Worm (Caenorhabditis elegans) whole organism, mixed stage, embryonic: Measurements from ENCODE around the gene fbxa-45.

Experiments
- bed-3 ChIP-seq: fragments of 200-800 bp; sonication (Bioruptor generic); optimal IDR thresholded peaks from 3 replicates; lab custom pipeline; 2018; ENCODE audit warnings: mild to moderate bottlenecking, missing genetic modification characterization, moderate library complexity, missing compliant biosample characterization
- blmp-1 ChIP-seq: fragments of 150-350 bp; optimal IDR thresholded peaks from 2 replicates; lab custom pipeline; 2014; ENCODE audit warnings: missing biosample characterization, missing genetic modification characterization
- ceh-43 ChIP-seq: fragments of 200-800 bp; sonication (Bioruptor generic); optimal IDR thresholded peaks from 2 replicates; lab custom pipeline; 2018; ENCODE audit warnings: mild to moderate bottlenecking, missing genetic modification characterization, moderate library complexity, missing compliant biosample characterization
- ceh-83 ChIP-seq: fragments of 200-800 bp; sonication (Bioruptor generic); optimal IDR thresholded peaks from 2 replicates; lab custom pipeline; 2018; ENCODE audit warnings: mild to moderate bottlenecking, missing genetic modification characterization, missing compliant biosample characterization
- ces-1 ChIP-seq: fragments of 150-350 bp; optimal IDR thresholded peaks from 2 replicates; lab custom pipeline; 2014; ENCODE audit warnings: missing biosample characterization, missing genetic modification reagents, missing genetic modification characterization
- cnd-1 ChIP-seq: fragments of 200-800 bp; sonication (Bioruptor generic); optimal IDR thresholded peaks from 2 replicates; lab custom pipeline; 2018; ENCODE audit warnings: mild to moderate bottlenecking, missing genetic modification characterization, missing compliant biosample characterization
- drap-1 ChIP-seq: fragments of 200-800 bp; sonication (Bioruptor generic); optimal IDR thresholded peaks from 3 replicates; lab custom pipeline; 2018; ENCODE audit warnings: mild to moderate bottlenecking, missing genetic modification characterization, missing compliant biosample characterization
- elt-1 ChIP-seq: sonication (generic microtip); optimal IDR thresholded peaks from 2 replicates; lab custom pipeline; 2017; ENCODE audit warnings: missing genetic modification characterization, mild to moderate bottlenecking, missing compliant biosample characterization, antibody characterized with exemption, moderate library complexity, borderline replicate concordance; ENCODE audit not compliant: insufficient read depth
- elt-3 ChIP-seq: fragments of 150-350 bp; optimal IDR thresholded peaks from 2 replicates; lab custom pipeline; 2014; ENCODE audit warnings: missing biosample characterization, missing genetic modification characterization
- flh-1 ChIP-seq: fragments of 200-800 bp; sonication (Bioruptor generic); optimal IDR thresholded peaks from 2 replicates; lab custom pipeline; 2018; ENCODE audit warnings: mild to moderate bottlenecking, missing genetic modification characterization, moderate library complexity, missing compliant biosample characterization
- ham-2 ChIP-seq: fragments of 200-800 bp; sonication (Bioruptor generic); optimal IDR thresholded peaks from 2 replicates; lab custom pipeline; 2018; ENCODE audit warnings: mild to moderate bottlenecking, missing genetic modification characterization, missing compliant biosample characterization
- hlh-1 ChIP-seq: fragments of 150-350 bp; optimal IDR thresholded peaks from 2 replicates; lab custom pipeline; 2014; ENCODE audit warnings: missing biosample characterization, missing genetic modification reagents, missing genetic modification characterization
- lin-32 ChIP-seq: fragments of 200-800 bp; sonication (Bioruptor generic); optimal IDR thresholded peaks from 2 replicates; lab custom pipeline; 2018; ENCODE audit warnings: mild to moderate bottlenecking, missing genetic modification characterization, missing compliant biosample characterization
- lsy-2 ChIP-seq: fragments of 150-350 bp; optimal IDR thresholded peaks from 2 replicates; lab custom pipeline; 2014; ENCODE audit warnings: missing biosample characterization, missing genetic modification characterization
- mab-5 ChIP-seq: fragments of 150-350 bp; optimal IDR thresholded peaks from 2 replicates; lab custom pipeline; 2014; ENCODE audit warnings: missing biosample characterization, missing genetic modification characterization
- mep-1 ChIP-seq: fragments of 150-350 bp; optimal IDR thresholded peaks from 2 replicates; lab custom pipeline; 2017; ENCODE audit warnings: missing biosample characterization, missing genetic modification reagents, missing genetic modification characterization, inconsistent platforms
- mls-2 ChIP-seq: sonication (generic microtip); optimal IDR thresholded peaks from 2 replicates; lab custom pipeline; 2016; ENCODE audit warnings: mild to moderate bottlenecking, missing genetic modification characterization, moderate library complexity, missing compliant biosample characterization
- nhr-12 ChIP-seq: fragments of 150-350 bp; optimal IDR thresholded peaks from 2 replicates; lab custom pipeline; 2014; ENCODE audit warnings: missing biosample characterization, missing genetic modification characterization
- nhr-2 ChIP-seq: fragments of 150-350 bp; optimal IDR thresholded peaks from 2 replicates; lab custom pipeline; 2014; ENCODE audit warnings: missing biosample characterization, missing genetic modification characterization
- nhr-28 ChIP-seq: fragments of 150-350 bp; optimal IDR thresholded peaks from 2 replicates; lab custom pipeline; 2014; ENCODE audit warnings: missing biosample characterization, missing genetic modification characterization
- pha-4 ChIP-seq: fragments of 150-350 bp; optimal IDR thresholded peaks from 2 replicates; lab custom pipeline; 2018; ENCODE audit warnings: missing biosample characterization, missing genetic modification reagents, missing genetic modification characterization
- sem-2 ChIP-seq: fragments of 200-800 bp; sonication (Bioruptor generic); optimal IDR thresholded peaks from 2 replicates; lab custom pipeline; 2018; ENCODE audit warnings: mild to moderate bottlenecking, missing genetic modification characterization, missing compliant biosample characterization
- snpc-4 ChIP-seq: fragments of 150-350 bp; optimal IDR thresholded peaks from 2 replicates; lab custom pipeline; 2014; ENCODE audit warnings: missing biosample characterization, missing genetic modification characterization
- sptf-1 ChIP-seq: sonication (generic microtip); optimal IDR thresholded peaks from 2 replicates; lab custom pipeline; 2017; ENCODE audit warnings: mild to moderate bottlenecking, missing genetic modification characterization, moderate library complexity, missing compliant biosample characterization
- tbx-8 ChIP-seq: fragments of 200-800 bp; sonication (Bioruptor generic); optimal IDR thresholded peaks from 2 replicates; lab custom pipeline; 2018; ENCODE audit warnings: mild to moderate bottlenecking, missing genetic modification characterization, moderate library complexity, missing compliant biosample characterization
- unc-120 ChIP-seq: sonication (generic microtip); optimal IDR thresholded peaks from 2 replicates; lab custom pipeline; 2017; ENCODE audit warnings: missing genetic modification characterization, missing compliant biosample characterization; ENCODE audit not compliant: poor library complexity, severe bottlenecking
- unc-39 ChIP-seq: fragments of 150-350 bp; optimal IDR thresholded peaks from 2 replicates; lab custom pipeline; 2014; ENCODE audit warnings: missing biosample characterization, missing genetic modification characterization
- unc-62 ChIP-seq: fragments of 150-350 bp; optimal IDR thresholded peaks from 2 replicates; lab custom pipeline; 2014; ENCODE audit warnings: missing biosample characterization, missing genetic modification reagents, missing genetic modification characterization
- zip-8 ChIP-seq: fragments of 150-350 bp; optimal IDR thresholded peaks from 2 replicates; lab custom pipeline; 2014; ENCODE audit warnings: missing biosample characterization, missing genetic modification characterization
- ztf-11 ChIP-seq: fragments of 150-350 bp; optimal IDR thresholded peaks from 2 replicates; lab custom pipeline; 2014; ENCODE audit warnings: missing biosample characterization, missing genetic modification characterization

The fbxa-45 gene

DNA sequence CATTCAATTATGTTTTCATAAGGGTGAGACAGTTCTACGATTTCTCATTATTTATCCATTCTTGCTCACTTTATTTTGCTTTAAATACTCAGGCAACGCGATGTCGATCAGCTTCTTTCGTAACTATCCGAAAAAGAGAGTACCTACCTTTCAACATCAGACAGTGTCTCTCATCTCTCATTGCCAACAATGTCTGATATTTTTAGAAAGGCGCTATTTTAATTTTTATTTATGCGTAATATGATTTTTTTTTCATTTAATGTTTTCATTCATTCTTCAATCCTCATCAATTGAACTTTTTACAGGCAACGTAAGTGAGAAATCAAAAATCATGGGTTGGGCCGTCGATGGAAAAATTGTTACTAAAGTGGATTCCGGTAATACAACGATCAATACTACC lies 14.5 kb downstream of the fbxa-45 start, which contains the start of gene F09C6.13:
TSS of gene F09C6.13 (plus strand) at position 301 of the 400 bp plus-strand sequence.
- TF ChIP-seq drap-1 (GFP tag; lab: Kevin White, UChicago) (no peak), bed-3 (GFP tag; lab: Kevin White, UChicago) (no peak), ztf-11 (tag; lab: Kevin White, UChicago) (no peak), elt-3 (tag; lab: Kevin White, UChicago) (no peak), ceh-83 (GFP tag; lab: Kevin White, UChicago) (no peak), unc-39 (tag; lab: Kevin White, UChicago) (no peak), cnd-1 (tag; lab: Kevin White, UChicago) (no peak), flh-1 (no peak), tbx-8 (GFP tag; lab: Kevin White, UChicago) (no peak), snpc-4 (tag; lab: Kevin White, UChicago) (no peak), nhr-28 (tag; lab: Kevin White, UChicago) (no peak)

- TF ChIP-seq tbx-8 (GFP tag; lab: Kevin White, UChicago), result no peak
- no peak for TF ChIP-seq ztf-11 (tag; lab: Kevin White, UChicago)
- no peak for TF ChIP-seq lin-32 (GFP tag; lab: Kevin White, UChicago)
- no peak for TF ChIP-seq unc-39 (tag; lab: Kevin White, UChicago)
- TF ChIP-seq elt-3 (tag; lab: Kevin White, UChicago), result no peak
- no peak for TF ChIP-seq unc-120
- TF ChIP-seq sptf-1 (tag; lab: Kevin White, UChicago), result no peak
- no peak for TF ChIP-seq mab-5 (tag; lab: Kevin White, UChicago)
- TF ChIP-seq unc-62 (GFP tag; lab: Kevin White, UChicago), result no peak
- no peak for TF ChIP-seq mls-2
- TF ChIP-seq hlh-1 (tag; lab: Kevin White, UChicago), result no peak
- no peak for TF ChIP-seq pha-4 (tag; lab: Kevin White, UChicago)
- TF ChIP-seq ceh-83 (GFP tag; lab: Kevin White, UChicago), result no peak
- TF ChIP-seq ham-2, result no peak
- TF ChIP-seq cnd-1 (tag; lab: Kevin White, UChicago), result no peak
- TF ChIP-seq zip-8 (tag; lab: Kevin White, UChicago), result no peak
Observed at ce11 chrV:16882260-16882918, 16.9 kb downstream of the fbxa-45 start, which contains the start of the genes F09C6.11 and F09C6.12. TSS of gene F09C6.11 (minus strand) at chrV:16882310. TSS of gene F09C6.12 (plus strand) at chrV:16882868.

ce11 chrV:16880679-16881078 lies 18.6 kb downstream of the fbxa-45 start, which contains the start of gene F09C6.14:
TSS of gene F09C6.14 (plus strand) at chrV:16880979.
- TF ChIP-seq elt-1 (tag; lab: Kevin White, UChicago) (no peak), sem-2 (GFP tag; lab: Kevin White, UChicago) (no peak), nhr-2 (tag; lab: Kevin White, UChicago) (no peak), lsy-2 (tag; lab: Kevin White, UChicago) (no peak), lin-32 (GFP tag; lab: Kevin White, UChicago) (no peak), unc-120 (no peak), snpc-4 (tag; lab: Kevin White, UChicago) (no peak), blmp-1 (tag; lab: Kevin White, UChicago) (no peak), nhr-12 (no peak)

DNA sequence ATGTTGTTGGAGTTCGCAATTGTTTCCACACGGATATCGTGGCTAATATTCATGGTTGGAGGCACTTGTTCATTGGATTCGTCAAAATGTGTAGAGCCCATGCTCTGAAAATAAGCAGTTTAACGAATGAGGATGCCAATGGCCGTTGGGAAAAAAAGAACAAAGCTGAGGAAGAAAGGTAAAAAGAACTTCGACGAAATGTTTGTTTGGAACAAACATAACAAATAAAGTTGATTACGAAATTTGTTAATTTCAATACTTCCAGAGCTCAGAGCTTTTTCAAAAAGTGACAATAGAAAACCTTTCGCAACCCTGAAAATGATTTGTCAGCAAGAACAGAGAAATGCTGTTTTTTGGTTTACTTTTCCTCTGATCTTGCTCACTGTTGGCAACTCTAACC lies 19.2 kb downstream of the fbxa-45 start, which contains the start of gene F09C6.3:
TSS of gene F09C6.3 (minus strand) at position 101 of the 400 bp plus-strand sequence.
- no peak for TF ChIP-seq tbx-8 (GFP tag; lab: Kevin White, UChicago)
- no peak for TF ChIP-seq mls-2
- TF ChIP-seq flh-1, result no peak

- no peak for TF ChIP-seq ces-1 (GFP tag; lab: Kevin White, UChicago)
- TF ChIP-seq elt-3 (tag; lab: Kevin White, UChicago), result no peak
- no peak for TF ChIP-seq lsy-2 (tag; lab: Kevin White, UChicago)
- TF ChIP-seq pha-4 (tag; lab: Kevin White, UChicago), result no peak
- no peak for TF ChIP-seq snpc-4 (tag; lab: Kevin White, UChicago)
- TF ChIP-seq mep-1 (tag; lab: Kevin White, UChicago), result no peak
- TF ChIP-seq ceh-43 (GFP tag; lab: Kevin White, UChicago), result no peak
- TF ChIP-seq drap-1 (GFP tag; lab: Kevin White, UChicago), result no peak
- no peak for TF ChIP-seq flh-1
- TF ChIP-seq mab-5 (tag; lab: Kevin White, UChicago), result no peak
- no peak for TF ChIP-seq sptf-1 (tag; lab: Kevin White, UChicago)
- TF ChIP-seq mls-2, result no peak
- no peak for TF ChIP-seq unc-39 (tag; lab: Kevin White, UChicago)
- no peak for TF ChIP-seq zip-8 (tag; lab: Kevin White, UChicago)
- TF ChIP-seq bed-3 (GFP tag; lab: Kevin White, UChicago), result no peak
- TF ChIP-seq lin-32 (GFP tag; lab: Kevin White, UChicago), result no peak
- no peak for TF ChIP-seq nhr-12
- no peak for TF ChIP-seq blmp-1 (tag; lab: Kevin White, UChicago)
Observed at ce11 chrV:16879532-16879931, 19.7 kb downstream of the fbxa-45 start.
